Fruit fly (Drosophila melanogaster) whole organism, embryonic: ENCODE measurements around the gene CG44094.

Experiments used
- Bgb ChIP-seq: fragments of 200-800 bp; sonication (Bioruptor generic); IDR thresholded peaks from 2 replicates; pipeline ENCODE4 v1.3.6; 2022; ENCODE audit warnings: missing biosample characterization, missing genetic modification characterization; ENCODE audit not compliant: partially characterized antibody
- CG10979 ChIP-seq: fragments of 200-800 bp; sonication (Bioruptor generic); optimal IDR thresholded peaks from 2 replicates; lab custom pipeline; 2018; ENCODE audit warnings: missing biosample characterization, mild to moderate bottlenecking, missing genetic modification characterization, moderate library complexity
- CG11504 ChIP-seq: fragments of 200-800 bp; sonication (Bioruptor generic); optimal IDR thresholded peaks from 3 replicates; lab custom pipeline; 2019; ENCODE audit warnings: missing biosample characterization, mild to moderate bottlenecking, missing genetic modification characterization, moderate library complexity
- CG12299 ChIP-seq: fragments of 200-800 bp; sonication (Bioruptor generic); optimal IDR thresholded peaks from 2 replicates; lab custom pipeline; 2018; ENCODE audit warnings: missing biosample characterization, mild to moderate bottlenecking, missing genetic modification characterization
- CG13894 ChIP-seq: fragments of 200-800 bp; sonication (Bioruptor generic); optimal IDR thresholded peaks from 3 replicates; lab custom pipeline; 2018; ENCODE audit warnings: missing biosample characterization, mild to moderate bottlenecking, missing genetic modification characterization, moderate library complexity
- CG16863 ChIP-seq: fragments of 200-800 bp; sonication (Bioruptor generic); optimal IDR thresholded peaks from 3 replicates; lab custom pipeline; 2016; ENCODE audit warnings: missing biosample characterization, missing genetic modification characterization
- CG2129 ChIP-seq: fragments of 200-800 bp; sonication (Bioruptor generic); IDR thresholded peaks from 2 replicates; pipeline ENCODE4 v1.3.6; 2022; ENCODE audit warnings: missing biosample characterization, missing genetic modification characterization; ENCODE audit not compliant: partially characterized antibody
- CG2202 ChIP-seq: fragments of 200-800 bp; sonication (Bioruptor generic); optimal IDR thresholded peaks from 2 replicates; lab custom pipeline; 2018; ENCODE audit warnings: missing biosample characterization, mild to moderate bottlenecking, missing genetic modification characterization
- CG30020 ChIP-seq: fragments of 200-800 bp; optimal IDR thresholded peaks from 2 replicates; lab custom pipeline; 2019; ENCODE audit warnings: missing biosample characterization, mild to moderate bottlenecking, missing genetic modification characterization, moderate library complexity
- CG34422 ChIP-seq: fragments of 200-800 bp; sonication (Bioruptor generic); IDR thresholded peaks from 3 replicates; pipeline ENCODE4 v1.3.6; 2022; ENCODE audit warnings: missing biosample characterization, missing genetic modification characterization
- CG3847 ChIP-seq: fragments of 200-800 bp; sonication (Bioruptor generic); IDR thresholded peaks from 2 replicates; pipeline ENCODE4 v1.3.6; 2022; ENCODE audit warnings: missing biosample characterization, missing genetic modification characterization
- CG6254 ChIP-seq: fragments of 200-800 bp; sonication (Bioruptor generic); optimal IDR thresholded peaks from 3 replicates; lab custom pipeline; 2017; ENCODE audit warnings: mild to moderate bottlenecking, missing biosample characterization, missing genetic modification reagents, missing genetic modification characterization
- CG6683 ChIP-seq: fragments of 200-800 bp; sonication (Bioruptor generic); optimal IDR thresholded peaks from 2 replicates; lab custom pipeline; 2017; ENCODE audit warnings: missing biosample characterization, mild to moderate bottlenecking, missing genetic modification characterization, missing genetic modification reagents
- CG7372 ChIP-seq: fragments of 200-800 bp; sonication (Bioruptor generic); IDR thresholded peaks from 2 replicates; pipeline ENCODE4 v1.3.6; 2022; ENCODE audit warnings: missing biosample characterization, missing genetic modification characterization
- CG7786 ChIP-seq: fragments of 200-800 bp; sonication (Bioruptor generic); optimal IDR thresholded peaks from 2 replicates; lab custom pipeline; 2016; ENCODE audit warnings: missing biosample characterization, missing genetic modification characterization
- CG8089 ChIP-seq: fragments of 200-800 bp; sonication (Bioruptor generic); optimal IDR thresholded peaks from 3 replicates; lab custom pipeline; 2016; ENCODE audit warnings: missing biosample characterization, missing genetic modification characterization
- CG9727 ChIP-seq: fragments of 200-800 bp; sonication (Bioruptor generic); optimal IDR thresholded peaks from 3 replicates; lab custom pipeline; 2017; ENCODE audit warnings: missing biosample characterization, mild to moderate bottlenecking, missing genetic modification characterization
- D19A ChIP-seq: fragments of 200-800 bp; optimal IDR thresholded peaks from 3 replicates; lab custom pipeline; 2019; ENCODE audit warnings: missing biosample characterization, mild to moderate bottlenecking, missing genetic modification characterization, moderate library complexity
- D19B ChIP-seq: fragments of 200-800 bp; sonication (Bioruptor generic); optimal IDR thresholded peaks from 2 replicates; lab custom pipeline; 2017; ENCODE audit warnings: missing biosample characterization, mild to moderate bottlenecking, missing genetic modification characterization
- Dll ChIP-seq: fragments of 200-800 bp; sonication (Bioruptor generic); IDR thresholded peaks from 4 replicates; pipeline ENCODE4 v1.3.6; 2022; ENCODE audit warnings: missing biosample characterization, missing genetic modification characterization; ENCODE audit not compliant: partially characterized antibody
- GATAe ChIP-seq: fragments of 200-800 bp; sonication (Bioruptor generic); conservative IDR thresholded peaks from 2 replicates; pipeline ENCODE4 v1.3.6; 2022; ENCODE audit warnings: missing biosample characterization, missing genetic modification characterization
- Meics ChIP-seq: fragments of 200-800 bp; sonication (Bioruptor generic); optimal IDR thresholded peaks from 2 replicates; lab custom pipeline; 2017; ENCODE audit warnings: missing biosample characterization, mild to moderate bottlenecking, missing genetic modification characterization
- NC2β ChIP-seq: fragments of 200-800 bp; sonication (Bioruptor generic); optimal IDR thresholded peaks from 2 replicates; lab custom pipeline; 2016; ENCODE audit warnings: missing biosample characterization, missing genetic modification characterization
- Nf-YC ChIP-seq: fragments of 200-800 bp; optimal IDR thresholded peaks from 3 replicates; lab custom pipeline; 2019; ENCODE audit warnings: missing biosample characterization, mild to moderate bottlenecking, missing genetic modification characterization, moderate library complexity
- PHDP ChIP-seq: fragments of 200-800 bp; sonication (Bioruptor generic); optimal IDR thresholded peaks from 3 replicates; lab custom pipeline; 2018; ENCODE audit warnings: missing biosample characterization, mild to moderate bottlenecking, missing genetic modification characterization, moderate library complexity
- Ptx1 ChIP-seq: fragments of 200-800 bp; sonication (Bioruptor generic); IDR thresholded peaks from 2 replicates; pipeline ENCODE4 v1.3.6; 2022; ENCODE audit warnings: missing biosample characterization, missing genetic modification characterization
- Spps ChIP-seq: fragments of 200-800 bp; sonication (Bioruptor generic); optimal IDR thresholded peaks from 2 replicates; lab custom pipeline; 2018; ENCODE audit warnings: missing biosample characterization, mild to moderate bottlenecking, missing genetic modification characterization
- Trl ChIP-seq, 3 experiments: fragments of >200 bp in 2 of 3; fragments of 200-800 bp in 1 of 3; sonication (Bioruptor generic) in 1 of 3; optimal IDR thresholded peaks; 2 replicates in 1 of 3; 3 replicates in 2 of 3; lab custom pipeline; 2016 to 2017; ENCODE audit warnings: missing biosample characterization in 1 of 3, missing genetic modification characterization in 1 of 3
- Xbp1 ChIP-seq: fragments of 200-800 bp; sonication (Bioruptor generic); optimal IDR thresholded peaks from 3 replicates; lab custom pipeline; 2016; ENCODE audit warnings: missing biosample characterization, mild to moderate bottlenecking, missing genetic modification characterization
- ara ChIP-seq: fragments of 200-800 bp; sonication (Bioruptor generic); IDR thresholded peaks from 2 replicates; pipeline ENCODE4 v1.3.6; 2022; ENCODE audit warnings: missing biosample characterization, missing genetic modification characterization
- ase ChIP-seq: fragments of 200-800 bp; sonication (Bioruptor generic); IDR thresholded peaks from 3 replicates; pipeline ENCODE4 v1.3.6; 2022; ENCODE audit warnings: missing biosample characterization, missing genetic modification characterization
- dm ChIP-seq: fragments of 200-800 bp; sonication (Bioruptor generic); optimal IDR thresholded peaks from 3 replicates; lab custom pipeline; 2016; ENCODE audit warnings: missing biosample characterization, missing genetic modification characterization
- fd96Cb ChIP-seq: fragments of 200-800 bp; sonication (Bioruptor generic); optimal IDR thresholded peaks from 2 replicates; lab custom pipeline; 2018; ENCODE audit warnings: missing biosample characterization, mild to moderate bottlenecking, missing genetic modification characterization, moderate library complexity
- gem ChIP-seq: fragments of 200-800 bp; sonication (Bioruptor generic); optimal IDR thresholded peaks from 2 replicates; lab custom pipeline; 2019; ENCODE audit warnings: missing biosample characterization, mild to moderate bottlenecking, missing genetic modification characterization, moderate library complexity
- grn ChIP-seq: fragments of 200-800 bp; sonication (Bioruptor generic); optimal IDR thresholded peaks from 3 replicates; lab custom pipeline; 2017; ENCODE audit warnings: missing biosample characterization, missing genetic modification characterization
- kni ChIP-seq: fragments of 200-800 bp; sonication (Bioruptor generic); optimal IDR thresholded peaks from 3 replicates; lab custom pipeline; 2017; ENCODE audit warnings: mild to moderate bottlenecking, missing biosample characterization, missing genetic modification reagents, missing genetic modification characterization
- lov ChIP-seq, 2 experiments: fragments of 200-800 bp in 1 of 2; fragments of >200 bp in 1 of 2; sonication (Bioruptor generic) in 1 of 2; IDR thresholded peaks in 1 of 2; optimal IDR thresholded peaks in 1 of 2; 2 replicates in 1 of 2; 3 replicates in 1 of 2; pipeline versions ENCODE4 v1.3.6 to Lab custom; 2017 to 2022; ENCODE audit warnings: missing biosample characterization in 1 of 2, missing genetic modification characterization in 1 of 2
- repo ChIP-seq: fragments of 200-800 bp; sonication (Bioruptor generic); optimal IDR thresholded peaks from 2 replicates; lab custom pipeline; 2016; ENCODE audit warnings: missing biosample characterization, missing genetic modification characterization
- sd ChIP-seq: fragments of 200-800 bp; sonication (Bioruptor generic); optimal IDR thresholded peaks from 3 replicates; lab custom pipeline; 2018; ENCODE audit warnings: missing biosample characterization, mild to moderate bottlenecking, missing genetic modification characterization, moderate library complexity
- sens ChIP-seq: fragments of 200-800 bp; sonication (Bioruptor generic); peaks from one replicate; lab custom pipeline; 2016; ENCODE audit warnings: missing biosample characterization, missing genetic modification characterization
- tin ChIP-seq: fragments of 200-800 bp; sonication (Bioruptor generic); optimal IDR thresholded peaks from 3 replicates; lab custom pipeline; 2016; ENCODE audit warnings: missing biosample characterization, missing genetic modification characterization
- trh ChIP-seq: fragments of 200-800 bp; sonication (Bioruptor generic); optimal IDR thresholded peaks from 2 replicates; lab custom pipeline; 2016; ENCODE audit warnings: missing biosample characterization, missing genetic modification characterization
- unc-4 ChIP-seq: fragments of 200-800 bp; sonication (Bioruptor generic); IDR thresholded peaks from 2 replicates; pipeline ENCODE4 v1.3.6; 2022; ENCODE audit warnings: missing biosample characterization, missing genetic modification characterization; ENCODE audit not compliant: partially characterized antibody

CG44094 gene

DNA sequence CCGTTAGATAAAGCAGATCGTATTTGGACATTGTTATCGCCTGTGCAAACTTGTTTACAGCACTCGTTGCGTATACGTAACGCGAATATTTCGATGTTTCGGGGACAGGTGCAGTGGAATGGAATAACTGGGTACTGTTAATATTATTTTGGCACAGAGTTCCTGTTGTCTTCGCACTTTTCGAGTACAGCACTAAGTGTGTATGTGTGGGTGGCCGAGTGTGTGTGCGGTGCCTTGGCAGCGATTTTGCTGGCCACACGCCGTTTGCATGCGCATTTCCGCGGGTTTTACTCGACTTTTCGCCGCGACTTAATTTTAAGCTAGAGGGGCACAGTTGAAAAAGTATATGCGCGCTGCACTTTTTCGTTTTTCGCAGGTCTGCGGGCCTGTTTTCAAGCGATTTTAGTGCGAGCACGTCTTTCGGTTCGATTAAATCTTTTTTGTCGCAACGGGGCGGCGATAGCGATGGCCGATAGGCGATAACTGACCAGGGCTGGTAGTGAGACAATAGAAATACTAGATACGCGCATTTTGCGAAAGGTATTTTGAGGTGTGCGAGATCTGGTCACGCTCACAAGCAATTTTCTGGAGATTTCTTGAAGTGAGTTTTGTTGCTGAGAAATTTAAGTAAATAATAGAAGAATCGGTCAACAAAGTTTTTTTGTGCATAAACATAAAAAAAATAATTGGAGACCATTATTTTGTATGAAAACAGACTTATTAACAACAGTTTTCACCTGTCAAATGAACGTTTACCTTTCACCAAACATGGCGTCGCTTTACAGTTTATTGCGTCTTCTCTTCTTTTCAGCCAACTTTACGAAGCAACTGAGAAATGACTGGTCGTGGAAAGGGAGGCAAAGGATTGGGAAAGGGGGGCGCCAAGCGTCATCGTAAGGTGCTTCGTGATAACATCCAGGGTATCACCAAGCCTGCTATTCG lies 49.1 kb upstream of the CG44094 start, which contains the start of the genes put and His4r (continued):
- peak; percentile 18 for TF ChIP-seq CG7786 (GFP tag; lab: Kevin White, UChicago)
- TF ChIP-seq unc-4 (GFP tag; lab: Robert Waterston, UW) = peak; percentile 50; the same call in 1 of the 2 replicates
- TF ChIP-seq CG34422 (GFP tag; lab: Robert Waterston, UW) = peak; percentile 57; the same call in 1 of the 3 replicates
- peak; percentile 42; the same call in 1 of the 4 replicates for TF ChIP-seq Dll (GFP tag; lab: Robert Waterston, UW)
- TF ChIP-seq tin = peak; percentile 9
- no peak for TF ChIP-seq lov (optimal IDR thresholded peaks at IDR 0.05; lab: Kevin White, UChicago)
- 0 out of 3 replicates have a peak, but pooled peaks have one; percentile 50 for TF ChIP-seq lov (GFP tag; IDR thresholded peaks at IDR 0.05; lab: Robert Waterston, UW)
- peak; percentile 36 for TF ChIP-seq CG12299 (tag; lab: Kevin White, UChicago)
- peak; percentile 2 for TF ChIP-seq CG9727 (GFP tag; lab: Kevin White, UChicago)
- TF ChIP-seq repo = peak; percentile 47
- peak; percentile 14 for TF ChIP-seq CG2202 (tag; lab: Kevin White, UChicago)
- peak; percentile 48 for TF ChIP-seq Meics (GFP tag; lab: Kevin White, UChicago)
- TF ChIP-seq NC2β (GFP tag; lab: Kevin White, UChicago) = peak; percentile 56
- no peak for TF ChIP-seq sd (tag; lab: Kevin White, UChicago)
- peak; percentile 11 for TF ChIP-seq CG30020
- peak; percentile 37 for TF ChIP-seq dm (GFP tag; lab: Kevin White, UChicago)
- peak; percentile 29; the same call in 1 of the 2 replicates for TF ChIP-seq CG7372 (GFP tag; lab: Robert Waterston, UW)
- TF ChIP-seq CG2129 (GFP tag; lab: Robert Waterston, UW) = no peak
- peak; percentile 58 for TF ChIP-seq CG11504 (tag; lab: Kevin White, UChicago)
- peak; percentile 7 for TF ChIP-seq D19A (tag; lab: Kevin White, UChicago)
- TF ChIP-seq Xbp1 (GFP tag; lab: Kevin White, UChicago) = peak; percentile 21
- TF ChIP-seq grn (GFP tag; lab: Kevin White, UChicago) = peak; percentile 78
- TF ChIP-seq Nf-YC (tag; lab: Kevin White, UChicago) = peak; percentile 30
- TF ChIP-seq, all 482 proteins: peak for 152

DNA sequence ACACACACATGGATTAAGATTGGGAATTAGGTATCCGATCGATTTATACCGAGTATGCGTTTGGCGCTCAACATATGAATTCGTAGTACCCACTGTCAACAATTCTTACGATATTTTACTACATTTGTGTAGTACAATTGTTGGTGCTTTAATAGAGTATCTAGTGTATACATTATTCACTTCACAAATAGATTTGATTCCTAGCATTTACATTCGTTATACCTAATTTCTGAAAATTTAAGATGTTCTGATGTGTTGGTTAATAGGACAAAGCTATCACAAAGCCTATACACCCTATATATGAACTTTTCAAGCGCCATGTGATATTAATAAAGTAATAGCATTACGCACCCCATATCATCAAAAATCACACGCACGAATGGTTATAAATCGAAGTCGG lies 48.3 kb upstream of the CG44094 start:
- no peak for TF ChIP-seq CG6683
- 0 out of 2 replicates have a peak, but pooled peaks have one; percentile 8 for TF ChIP-seq Ptx1 (GFP tag; lab: Robert Waterston, UW)
- TF ChIP-seq CG3847 (GFP tag; lab: Robert Waterston, UW) = no peak
- no peak for TF ChIP-seq Spps (tag; lab: Kevin White, UChicago)
- TF ChIP-seq D19A (tag; lab: Kevin White, UChicago) = peak; percentile 37
- peak in 1 of 2 experiments; percentile 49 for TF ChIP-seq Trl (optimal IDR thresholded peaks at IDR 0.05; lab: Kevin White, UChicago)
- no peak for TF ChIP-seq Trl (GFP tag; optimal IDR thresholded peaks at IDR 0.05; lab: Kevin White, UChicago)
- no peak for TF ChIP-seq ase (GFP tag; lab: Robert Waterston, UW)
- peak; percentile 4 for TF ChIP-seq CG10979 (tag; lab: Kevin White, UChicago)
- TF ChIP-seq gem (tag; lab: Kevin White, UChicago) = peak; percentile 18
- TF ChIP-seq D19B = peak; percentile 55
- TF ChIP-seq fd96Cb (tag; lab: Kevin White, UChicago) = peak; percentile 23

DNA sequence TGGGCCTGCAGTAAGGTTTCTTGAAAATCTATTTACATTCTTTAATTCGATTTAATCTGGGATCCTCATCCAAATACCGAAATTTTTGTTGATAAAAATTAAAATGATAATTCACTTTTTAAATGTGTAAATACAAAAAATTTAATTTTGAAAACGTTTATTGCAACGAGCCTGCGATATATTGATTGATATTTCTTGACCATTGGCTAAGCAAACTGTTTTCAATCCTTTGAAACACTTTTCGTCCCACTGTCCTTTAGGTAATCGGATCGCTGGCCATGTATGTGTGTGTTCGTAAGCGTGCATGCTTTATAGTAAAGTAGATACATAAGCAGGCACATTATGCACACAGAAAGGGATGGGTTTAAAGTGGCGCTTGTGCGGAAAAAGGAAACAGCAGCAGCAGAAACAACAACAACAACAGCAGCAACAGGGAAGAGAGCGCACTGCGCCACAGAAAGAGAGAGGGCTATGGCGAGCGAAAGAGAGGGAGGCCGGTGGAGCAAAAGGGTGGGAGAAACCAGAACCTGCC lies 47.7 kb upstream of the CG44094 start:
- TF ChIP-seq Trl (optimal IDR thresholded peaks at IDR 0.05; lab: Kevin White, UChicago) (peak; percentile 59 to 62), Trl (GFP tag; optimal IDR thresholded peaks at IDR 0.05; lab: Kevin White, UChicago) (no peak), trh (peak; percentile 11), CG13894 (tag; lab: Kevin White, UChicago) (no peak), Bgb (GFP tag; lab: Robert Waterston, UW) (no peak), dm (GFP tag; lab: Kevin White, UChicago) (peak; percentile 3), CG16863 (peak; percentile 19), CG8089 (GFP tag; lab: Kevin White, UChicago) (no peak), kni (GFP tag; lab: Kevin White, UChicago) (no peak), PHDP (peak; percentile 59), GATAe (no peak), fd96Cb (tag; lab: Kevin White, UChicago) (peak; percentile 44), ara (GFP tag; lab: Robert Waterston, UW) (peak; percentile 42; the same call in 1 of the 2 replicates), CG6254 (no peak), sens (GFP tag; lab: Kevin White, UChicago) (peak; percentile 97)
